Fruit fly (Drosophila melanogaster) whole organism, embryonic: Measurements from ENCODE around the gene Rab14.

Experiments used
- Bgb ChIP-seq: fragments of 200-800 bp; sonication (Bioruptor generic); IDR thresholded peaks from 2 replicates; pipeline ENCODE4 v1.3.6; 2022; ENCODE audit warnings: missing biosample characterization, missing genetic modification characterization; ENCODE audit not compliant: partially characterized antibody
- BtbVII ChIP-seq: fragments of 200-800 bp; sonication (Bioruptor generic); optimal IDR thresholded peaks from 3 replicates; lab custom pipeline; 2017; ENCODE audit warnings: missing biosample characterization, mild to moderate bottlenecking, missing genetic modification characterization
- C15 ChIP-seq: fragments of 200-800 bp; sonication (Bioruptor generic); IDR thresholded peaks from 3 replicates; pipeline ENCODE4 v1.3.6; 2022; ENCODE audit warnings: missing biosample characterization, missing genetic modification characterization
- CG10209 ChIP-seq: fragments of 200-800 bp; sonication (Bioruptor generic); optimal IDR thresholded peaks from 3 replicates; lab custom pipeline; 2017; ENCODE audit warnings: missing biosample characterization, mild to moderate bottlenecking, missing genetic modification characterization, missing genetic modification reagents
- CG10979 ChIP-seq: fragments of 200-800 bp; sonication (Bioruptor generic); optimal IDR thresholded peaks from 2 replicates; lab custom pipeline; 2018; ENCODE audit warnings: missing biosample characterization, mild to moderate bottlenecking, missing genetic modification characterization, moderate library complexity
- CG11504 ChIP-seq: fragments of 200-800 bp; sonication (Bioruptor generic); optimal IDR thresholded peaks from 3 replicates; lab custom pipeline; 2019; ENCODE audit warnings: missing biosample characterization, mild to moderate bottlenecking, missing genetic modification characterization, moderate library complexity
- CG11696 ChIP-seq: fragments of 200-800 bp; sonication (Bioruptor generic); IDR thresholded peaks from 2 replicates; pipeline ENCODE4 v1.3.6; 2022; ENCODE audit warnings: missing biosample characterization, missing genetic modification characterization
- CG12071 ChIP-seq: fragments of 200-800 bp; sonication (Bioruptor generic); optimal IDR thresholded peaks from 3 replicates; lab custom pipeline; 2018; ENCODE audit warnings: missing biosample characterization, mild to moderate bottlenecking, missing genetic modification characterization
- CG12942 ChIP-seq: fragments of 200-800 bp; sonication (Bioruptor generic); optimal IDR thresholded peaks from 3 replicates; lab custom pipeline; 2016; ENCODE audit warnings: missing biosample characterization, missing genetic modification characterization
- CG13296 ChIP-seq: fragments of 200-800 bp; sonication (Bioruptor generic); optimal IDR thresholded peaks from 3 replicates; lab custom pipeline; 2018; ENCODE audit warnings: missing biosample characterization, mild to moderate bottlenecking, missing genetic modification characterization
- CG14014 ChIP-seq: fragments of 200-800 bp; sonication (Bioruptor generic); IDR thresholded peaks from 2 replicates; pipeline ENCODE4 v1.3.6; 2022; ENCODE audit warnings: missing biosample characterization, missing genetic modification characterization
- CG15601 ChIP-seq: fragments of 200-800 bp; sonication (Bioruptor generic); optimal IDR thresholded peaks from 3 replicates; lab custom pipeline; 2019; ENCODE audit warnings: missing biosample characterization, mild to moderate bottlenecking, missing genetic modification characterization, moderate library complexity
- CG17361 ChIP-seq: fragments of 200-800 bp; sonication (Bioruptor generic); IDR thresholded peaks from 3 replicates; pipeline ENCODE4 v1.3.6; 2022; ENCODE audit warnings: missing biosample characterization, missing genetic modification characterization
- CG17568 ChIP-seq: fragments of 200-800 bp; sonication (Bioruptor generic); optimal IDR thresholded peaks from 2 replicates; lab custom pipeline; 2018; ENCODE audit warnings: missing biosample characterization, mild to moderate bottlenecking, missing genetic modification characterization, moderate library complexity
- CG31365 ChIP-seq: fragments of 200-800 bp; sonication (Bioruptor generic); optimal IDR thresholded peaks from 2 replicates; lab custom pipeline; 2018; ENCODE audit warnings: missing biosample characterization, mild to moderate bottlenecking, missing genetic modification characterization
- CG3163 ChIP-seq: fragments of 200-800 bp; sonication (Bioruptor generic); optimal IDR thresholded peaks from 3 replicates; lab custom pipeline; 2016; ENCODE audit warnings: missing biosample characterization, missing genetic modification characterization
- CG7839 ChIP-seq: fragments of 200-800 bp; sonication (Bioruptor generic); optimal IDR thresholded peaks from 3 replicates; lab custom pipeline; 2018; ENCODE audit warnings: missing biosample characterization, mild to moderate bottlenecking, missing genetic modification characterization, moderate library complexity
- CG8281 ChIP-seq: fragments of 200-800 bp; sonication (Bioruptor generic); optimal IDR thresholded peaks from 2 replicates; lab custom pipeline; 2018; ENCODE audit warnings: missing biosample characterization, mild to moderate bottlenecking, missing genetic modification characterization, moderate library complexity
- CoRest ChIP-seq: fragments of 200-800 bp; sonication (Bioruptor generic); optimal IDR thresholded peaks from 3 replicates; lab custom pipeline; 2018; ENCODE audit warnings: missing biosample characterization, mild to moderate bottlenecking, missing genetic modification characterization, moderate library complexity
- D ChIP-seq, 2 experiments: fragments of 200-800 bp in 1 of 2; fragments of >200 bp in 1 of 2; sonication (Bioruptor generic) in 1 of 2; optimal IDR thresholded peaks; 2 replicates in 1 of 2; 3 replicates in 1 of 2; lab custom pipeline; 2017; ENCODE audit warnings: mild to moderate bottlenecking in 1 of 2, missing biosample characterization in 1 of 2, missing genetic modification characterization in 1 of 2, missing genetic modification reagents in 1 of 2
- Deaf1 ChIP-seq: fragments of 200-800 bp; optimal IDR thresholded peaks from 3 replicates; lab custom pipeline; 2019; ENCODE audit warnings: missing biosample characterization, mild to moderate bottlenecking, missing genetic modification characterization, moderate library complexity
- Eip74EF ChIP-seq, 2 experiments: fragments of 200-800 bp in 1 of 2; fragments of >200 bp in 1 of 2; sonication (Bioruptor generic) in 1 of 2; optimal IDR thresholded peaks; 2 replicates each; lab custom pipeline; 2017 to 2019; ENCODE audit warnings: missing biosample characterization in 2 of 2, missing genetic modification characterization in 2 of 2, mild to moderate bottlenecking in 1 of 2, moderate library complexity in 1 of 2
- HmgZ ChIP-seq: fragments of 200-800 bp; sonication (Bioruptor generic); optimal IDR thresholded peaks from 2 replicates; lab custom pipeline; 2018; ENCODE audit warnings: missing biosample characterization, mild to moderate bottlenecking, missing genetic modification characterization
- Kr ChIP-seq: fragments of 200-800 bp; sonication (Bioruptor generic); optimal IDR thresholded peaks from 2 replicates; lab custom pipeline; 2017; ENCODE audit warnings: missing biosample characterization, mild to moderate bottlenecking, missing genetic modification characterization
- Meics ChIP-seq: fragments of 200-800 bp; sonication (Bioruptor generic); optimal IDR thresholded peaks from 2 replicates; lab custom pipeline; 2017; ENCODE audit warnings: missing biosample characterization, mild to moderate bottlenecking, missing genetic modification characterization
- Nf-YC ChIP-seq: fragments of 200-800 bp; optimal IDR thresholded peaks from 3 replicates; lab custom pipeline; 2019; ENCODE audit warnings: missing biosample characterization, mild to moderate bottlenecking, missing genetic modification characterization, moderate library complexity
- NfI ChIP-seq: fragments of 200-800 bp; sonication (Bioruptor generic); optimal IDR thresholded peaks from 3 replicates; lab custom pipeline; 2018; ENCODE audit warnings: missing biosample characterization, mild to moderate bottlenecking, missing genetic modification characterization, moderate library complexity
- Scr ChIP-seq: fragments of 200-800 bp; sonication (Bioruptor generic); IDR thresholded peaks from 2 replicates; pipeline ENCODE4 v1.3.6; 2022; ENCODE audit warnings: missing biosample characterization, missing genetic modification characterization; ENCODE audit not compliant: partially characterized antibody
- Sox102F ChIP-seq: fragments of 200-800 bp; sonication (Bioruptor generic); optimal IDR thresholded peaks from 2 replicates; lab custom pipeline; 2018; ENCODE audit warnings: missing biosample characterization, mild to moderate bottlenecking, missing genetic modification characterization, moderate library complexity
- Xbp1 ChIP-seq: fragments of 200-800 bp; sonication (Bioruptor generic); optimal IDR thresholded peaks from 3 replicates; lab custom pipeline; 2016; ENCODE audit warnings: missing biosample characterization, mild to moderate bottlenecking, missing genetic modification characterization
- al ChIP-seq: fragments of 200-800 bp; sonication (Bioruptor generic); IDR thresholded peaks from 2 replicates; pipeline ENCODE4 v1.3.6; 2022; ENCODE audit warnings: missing biosample characterization, missing genetic modification characterization
- ato ChIP-seq: fragments of 200-800 bp; sonication (Bioruptor generic); IDR thresholded peaks from 2 replicates; pipeline ENCODE4 v1.3.6; 2022; ENCODE audit warnings: missing biosample characterization, missing genetic modification characterization; ENCODE audit not compliant: partially characterized antibody
- corto ChIP-seq: fragments of 200-800 bp; sonication (Bioruptor generic); optimal IDR thresholded peaks from 2 replicates; lab custom pipeline; 2016; ENCODE audit warnings: missing biosample characterization, mild to moderate bottlenecking, missing genetic modification characterization, moderate library complexity
- croc ChIP-seq: fragments of 200-800 bp; sonication (Bioruptor generic); conservative IDR thresholded peaks from 3 replicates; pipeline ENCODE4 v1.3.6; 2022; ENCODE audit warnings: missing biosample characterization, missing genetic modification characterization
- crp ChIP-seq, 2 experiments: fragments of 200-800 bp; sonication (Bioruptor generic); optimal IDR thresholded peaks; 2 replicates in 1 of 2; 3 replicates in 1 of 2; lab custom pipeline; 2017; ENCODE audit warnings: missing biosample characterization in 2 of 2, missing genetic modification characterization in 2 of 2, mild to moderate bottlenecking in 1 of 2, moderate library complexity in 1 of 2
- dmrt11E ChIP-seq: fragments of 200-800 bp; sonication (Bioruptor generic); optimal IDR thresholded peaks from 3 replicates; lab custom pipeline; 2018; ENCODE audit warnings: missing biosample characterization, mild to moderate bottlenecking, missing genetic modification characterization, moderate library complexity
- grau ChIP-seq: fragments of 200-800 bp; optimal IDR thresholded peaks from 3 replicates; lab custom pipeline; 2019; ENCODE audit warnings: missing biosample characterization, mild to moderate bottlenecking, missing genetic modification characterization, moderate library complexity
- grn ChIP-seq: fragments of 200-800 bp; sonication (Bioruptor generic); optimal IDR thresholded peaks from 3 replicates; lab custom pipeline; 2017; ENCODE audit warnings: missing biosample characterization, missing genetic modification characterization
- nerfin-1 ChIP-seq: fragments of 200-800 bp; sonication (Bioruptor generic); optimal IDR thresholded peaks from 3 replicates; lab custom pipeline; 2019; ENCODE audit warnings: missing biosample characterization, mild to moderate bottlenecking, missing genetic modification characterization, moderate library complexity
- run ChIP-seq: fragments of 200-800 bp; sonication (Bioruptor generic); optimal IDR thresholded peaks from 3 replicates; lab custom pipeline; 2018; ENCODE audit warnings: missing biosample characterization, mild to moderate bottlenecking, missing genetic modification characterization
- sens ChIP-seq: fragments of 200-800 bp; sonication (Bioruptor generic); peaks from one replicate; lab custom pipeline; 2016; ENCODE audit warnings: missing biosample characterization, missing genetic modification characterization
- sr ChIP-seq: fragments of 200-800 bp; sonication (Bioruptor generic); IDR thresholded peaks from 3 replicates; pipeline ENCODE4 v1.3.6; 2022; ENCODE audit warnings: missing biosample characterization, missing genetic modification characterization
- sug ChIP-seq: fragments of 200-800 bp; optimal IDR thresholded peaks from 2 replicates; lab custom pipeline; 2019; ENCODE audit warnings: missing biosample characterization, mild to moderate bottlenecking, missing genetic modification characterization, moderate library complexity
- tna ChIP-seq: fragments of 200-800 bp; sonication (Bioruptor generic); IDR thresholded peaks from 2 replicates; pipeline ENCODE4 v1.3.6; 2022; ENCODE audit warnings: missing biosample characterization, missing genetic modification characterization; ENCODE audit not compliant: partially characterized antibody
- toy ChIP-seq: fragments of 200-800 bp; sonication (Bioruptor generic); IDR thresholded peaks from 2 replicates; pipeline ENCODE4 v1.3.6; 2022; ENCODE audit warnings: missing biosample characterization, missing genetic modification characterization
- trem ChIP-seq: fragments of 200-800 bp; optimal IDR thresholded peaks from 3 replicates; lab custom pipeline; 2019; ENCODE audit warnings: missing biosample characterization, mild to moderate bottlenecking, missing genetic modification characterization, moderate library complexity
- ttk ChIP-seq: fragments of 200-800 bp; sonication (Bioruptor generic); IDR thresholded peaks from 2 replicates; pipeline ENCODE4 v2.1.2; 2022; ENCODE audit warnings: missing biosample characterization, missing genetic modification characterization
- yki ChIP-seq: fragments of >200 bp; optimal IDR thresholded peaks from 3 replicates; lab custom pipeline; 2018

Gene Rab14

DNA sequence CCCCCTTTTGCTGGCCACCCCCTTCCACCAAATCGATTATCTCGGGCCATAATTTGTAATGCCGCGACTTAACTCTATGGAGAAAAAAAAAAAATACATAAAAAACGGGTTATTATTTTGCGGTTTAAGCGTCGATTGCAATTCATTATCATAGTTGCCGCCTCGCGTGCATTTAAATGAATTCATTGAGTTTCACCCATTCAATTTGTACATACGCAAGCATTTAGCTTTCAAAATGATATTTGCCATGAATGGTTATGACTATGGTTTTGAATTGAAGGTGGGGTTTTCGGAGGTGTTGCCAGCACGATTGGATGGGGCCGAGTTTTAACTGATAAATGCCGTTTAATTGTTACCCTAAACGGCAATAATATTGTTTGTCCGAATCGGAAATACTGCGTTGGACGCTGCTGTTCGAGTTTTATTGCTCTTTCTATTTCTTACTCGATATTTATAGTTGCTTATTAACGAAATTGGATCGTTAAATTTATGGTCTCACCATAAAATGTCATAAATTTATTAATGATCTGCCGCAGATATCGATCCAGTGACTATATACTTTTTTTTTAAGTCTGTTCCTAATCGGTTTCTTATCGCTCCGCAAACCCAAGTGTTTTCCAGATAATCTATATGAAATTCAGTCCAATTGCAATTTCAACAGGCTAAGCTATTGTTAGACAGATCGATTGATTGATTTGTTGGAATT lies 50.0 kb downstream of the Rab14 start (continued):
- TF ChIP-seq corto (GFP tag; lab: Kevin White, UChicago) (no peak), croc (GFP tag; lab: Robert Waterston, UW) (no peak), run (tag; lab: Kevin White, UChicago) (peak; percentile 23), yki (no peak), grn (GFP tag; lab: Kevin White, UChicago) (peak; percentile 4), sens (peak; percentile 70), crp (GFP tag; optimal IDR thresholded peaks at IDR 0.05; lab: Kevin White, UChicago) (no peak), CG8281 (tag; lab: Kevin White, UChicago) (peak; percentile 38), Xbp1 (no peak), Kr (GFP tag; lab: Kevin White, UChicago) (no peak), CG3163 (no peak), sr (GFP tag; lab: Robert Waterston, UW) (no peak), CG17568 (peak; percentile 2), al (GFP tag; lab: Robert Waterston, UW) (no peak), CG12942 (GFP tag; lab: Kevin White, UChicago) (no peak), CG17361 (GFP tag; lab: Robert Waterston, UW) (0 out of 3 replicates have a peak, but pooled peaks have one; percentile 36), Bgb (GFP tag; lab: Robert Waterston, UW) (no peak), trem (tag; lab: Kevin White, UChicago) (peak; percentile 34), Deaf1 (tag; lab: Kevin White, UChicago) (no peak), nerfin-1 (peak; percentile 10), toy (GFP tag; lab: Robert Waterston, UW) (no peak), C15 (GFP tag; lab: Robert Waterston, UW) (no peak), CoRest (tag; lab: Kevin White, UChicago) (no peak), Eip74EF (GFP tag; optimal IDR thresholded peaks at IDR 0.05; lab: Kevin White, UChicago) (peak in 1 of 2 experiments; percentile 67), CG10979 (tag; lab: Kevin White, UChicago) (peak; percentile 20), CG11504 (peak; percentile 15), CG13296 (GFP tag; lab: Kevin White, UChicago) (peak; percentile 19), CG12071 (GFP tag; lab: Kevin White, UChicago) (peak; percentile 54), tna (GFP tag; lab: Robert Waterston, UW) (no peak), BtbVII (GFP tag; lab: Kevin White, UChicago) (peak; percentile 31), CG31365 (tag; lab: Kevin White, UChicago) (no peak), CG15601 (tag; lab: Kevin White, UChicago) (peak; percentile 26), ttk (GFP tag; lab: Robert Waterston, UW) (no peak), CG14014 (GFP tag; lab: Robert Waterston, UW) (0 out of 2 replicates have a peak, but pooled peaks have one; percentile 12), dmrt11E (tag; lab: Kevin White, UChicago) (no peak), CG10209 (GFP tag; lab: Kevin White, UChicago) (no peak), CG11696 (peak; percentile 73; the same call in 1 of the 2 replicates), sug (tag; lab: Kevin White, UChicago) (peak; percentile 45), Sox102F (GFP tag; lab: Kevin White, UChicago) (peak; percentile 25), Nf-YC (no peak), NfI (peak; percentile 9), Meics (GFP tag; lab: Kevin White, UChicago) (no peak), grau (tag; lab: Kevin White, UChicago) (peak; percentile 4), D (optimal IDR thresholded peaks at IDR 0.05; lab: Kevin White, UChicago) (no peak), D (GFP tag; optimal IDR thresholded peaks at IDR 0.05; lab: Kevin White, UChicago) (no peak), ato (GFP tag; lab: Robert Waterston, UW) (no peak), Scr (GFP tag; lab: Robert Waterston, UW) (no peak), CG7839 (tag; lab: Kevin White, UChicago) (peak; percentile 6), HmgZ (tag; lab: Kevin White, UChicago) (no peak)
